Worm (Caenorhabditis elegans): ENCODE measurements around the gene upp-1.

upp-1 gene

ce11 chrIII:7643084-7643483 is at the start of gene upp-1:
TSS of gene upp-1 (minus strand) at chrIII:7643101.
- TF ChIP-seq fos-1 (tag; optimal IDR thresholded peaks at IDR 0.05) (no peak), ceh-9 (tag; optimal IDR thresholded peaks at IDR 0.05) (no peak), nhr-43 (tag; optimal IDR thresholded peaks at IDR 0.05; ENCODE audit: poor library complexity, severe bottlenecking) (peak; percentile 20), zag-1 (tag; optimal IDR thresholded peaks at IDR 0.05) (no peak), ceh-28 (tag; optimal IDR thresholded peaks at IDR 0.05) (no peak), nfya-1 (tag; optimal IDR thresholded peaks at IDR 0.05; ENCODE audit: insufficient read depth) (peak; percentile 36), nhr-237 (tag; optimal IDR thresholded peaks at IDR 0.05) (no peak), egl-5 (tag; optimal IDR thresholded peaks at IDR 0.05) (no peak)

ce11 chrIII:7692287-7692686 is 49.4 kb upstream of the upp-1 start:
- TF ChIP-seq lin-39 (tag; optimal IDR thresholded peaks at IDR 0.05) (no peak), nhr-28 (tag; optimal IDR thresholded peaks at IDR 0.05) (no peak), nfya-1 (tag; optimal IDR thresholded peaks at IDR 0.05; ENCODE audit: insufficient read depth) (no peak), nhr-12 (tag; optimal IDR thresholded peaks at IDR 0.05) (no peak), egl-27 (tag; optimal IDR thresholded peaks at IDR 0.05) (no peak), nhr-23 (tag; optimal IDR thresholded peaks at IDR 0.05) (no peak), mdl-1 (tag; optimal IDR thresholded peaks at IDR 0.05) (no peak)

ce11 chrIII:7676796-7677195 is 33.9 kb upstream of the upp-1 start:
- TF ChIP-seq elt-2 (tag; optimal IDR thresholded peaks at IDR 0.05): peak; percentile 47

ce11 chrIII:7672411-7672810 is 29.5 kb upstream of the upp-1 start:
- TF ChIP-seq ceh-16 (tag; optimal IDR thresholded peaks at IDR 0.05): no peak
- TF ChIP-seq aly-2 (tag; optimal IDR thresholded peaks at IDR 0.05): no peak
- no peak for TF ChIP-seq mml-1 (tag; optimal IDR thresholded peaks at IDR 0.05)
- no peak for TF ChIP-seq ZK546.5 (tag; optimal IDR thresholded peaks at IDR 0.05)
- TF ChIP-seq egl-27 (tag; optimal IDR thresholded peaks at IDR 0.05): no peak
- TF ChIP-seq mdl-1 (tag; optimal IDR thresholded peaks at IDR 0.05): no peak

- TF ChIP-seq fos-1 (tag; optimal IDR thresholded peaks at IDR 0.05) (no peak), ceh-28 (tag; optimal IDR thresholded peaks at IDR 0.05) (no peak), nhr-12 (tag; optimal IDR thresholded peaks at IDR 0.05) (no peak), unc-39 (tag; optimal IDR thresholded peaks at IDR 0.05) (no peak), jun-1 (tag; optimal IDR thresholded peaks at IDR 0.05) (no peak), egl-27 (tag; optimal IDR thresholded peaks at IDR 0.05) (no peak), aly-2 (tag; optimal IDR thresholded peaks at IDR 0.05) (no peak), ama-1 (optimal IDR thresholded peaks at IDR 0.05) (no peak), nhr-28 (tag; optimal IDR thresholded peaks at IDR 0.05) (no peak), elt-2 (tag; optimal IDR thresholded peaks at IDR 0.05) (no peak), mdl-1 (tag; optimal IDR thresholded peaks at IDR 0.05) (no peak), unc-62 (GFP tag; optimal IDR thresholded peaks at IDR 0.05) (no peak), zag-1 (tag; optimal IDR thresholded peaks at IDR 0.05) (no peak), fkh-2 (tag; optimal IDR thresholded peaks at IDR 0.05) (no peak), elt-1 (tag; optimal IDR thresholded peaks at IDR 0.05) (no peak), elt-3 (tag; optimal IDR thresholded peaks at IDR 0.05) (no peak), ZK546.5 (tag; optimal IDR thresholded peaks at IDR 0.05) (no peak), snpc-4 (tag; optimal IDR thresholded peaks at IDR 0.05) (no peak)
Observed at ce11 chrIII:7665928-7666327, 23.0 kb upstream of the upp-1 start.

- TF ChIP-seq jun-1 (tag; optimal IDR thresholded peaks at IDR 0.05) (no peak), snpc-4 (tag; optimal IDR thresholded peaks at IDR 0.05) (no peak), ama-1 (optimal IDR thresholded peaks at IDR 0.05) (no peak), ztf-4 (tag; optimal IDR thresholded peaks at IDR 0.05) (no peak), pha-4 (tag; optimal IDR thresholded peaks at IDR 0.05) (no peak), mdl-1 (tag; optimal IDR thresholded peaks at IDR 0.05) (no peak), ztf-11 (tag; optimal IDR thresholded peaks at IDR 0.05) (no peak), eor-1 (tag; optimal IDR thresholded peaks at IDR 0.05) (no peak), skn-1 (tag; optimal IDR thresholded peaks at IDR 0.05) (no peak), ceh-82 (tag; optimal IDR thresholded peaks at IDR 0.05) (no peak), lsy-12 (tag; optimal IDR thresholded peaks at IDR 0.05) (no peak), elt-3 (tag; optimal IDR thresholded peaks at IDR 0.05) (no peak), pqm-1 (tag; optimal IDR thresholded peaks at IDR 0.05) (no peak), ceh-16 (tag; optimal IDR thresholded peaks at IDR 0.05) (no peak)
Observed at ce11 chrIII:7661978-7662377, 19.1 kb upstream of the upp-1 start, which contains the start of gene lido-18. TSS of gene lido-18 (plus strand) at chrIII:7662278.
